Fruit fly (Drosophila melanogaster) whole organism, embryonic: ENCODE measurements around the gene wda.
A peak's percentile ranks its signal among the peaks of the same experiment; 100 is the strongest.

Experiments used
- Abd-B ChIP-seq: fragments of 200-800 bp; sonication (Bioruptor generic); optimal IDR thresholded peaks from 2 replicates; lab custom pipeline; 2018; ENCODE audit warnings: missing biosample characterization, mild to moderate bottlenecking, missing genetic modification characterization, moderate library complexity
- Adf1 ChIP-seq: fragments of 200-800 bp; sonication (Bioruptor generic); IDR thresholded peaks from 2 replicates; pipeline ENCODE4 v1.3.6; 2022; ENCODE audit warnings: missing biosample characterization, missing genetic modification characterization
- Atf6 ChIP-seq: fragments of 200-800 bp; sonication (Bioruptor generic); IDR thresholded peaks from 2 replicates; pipeline ENCODE4 v1.3.6; 2022; ENCODE audit warnings: missing biosample characterization, missing genetic modification characterization
- BEAF-32 ChIP-seq: fragments of 200-800 bp; sonication (Bioruptor generic); optimal IDR thresholded peaks from 3 replicates; lab custom pipeline; 2017; ENCODE audit warnings: missing biosample characterization, missing genetic modification characterization, mild to moderate bottlenecking, moderate library complexity, missing genetic modification reagents
- CG1024 ChIP-seq: fragments of 200-800 bp; sonication (Bioruptor generic); IDR thresholded peaks from 2 replicates; pipeline ENCODE4 v1.3.6; 2022; ENCODE audit warnings: missing biosample characterization, missing genetic modification characterization
- CG10979 ChIP-seq: fragments of 200-800 bp; sonication (Bioruptor generic); optimal IDR thresholded peaks from 2 replicates; lab custom pipeline; 2018; ENCODE audit warnings: missing biosample characterization, mild to moderate bottlenecking, missing genetic modification characterization, moderate library complexity
- CG12219 ChIP-seq: fragments of 200-800 bp; sonication (Bioruptor generic); optimal IDR thresholded peaks from 3 replicates; lab custom pipeline; 2018; ENCODE audit warnings: missing biosample characterization, mild to moderate bottlenecking, missing genetic modification characterization
- CG13123 ChIP-seq: fragments of 200-800 bp; sonication (Bioruptor generic); optimal IDR thresholded peaks from 2 replicates; lab custom pipeline; 2016; ENCODE audit warnings: missing biosample characterization, missing genetic modification characterization
- CG13624 ChIP-seq: fragments of 200-800 bp; sonication (Bioruptor generic); optimal IDR thresholded peaks from 2 replicates; lab custom pipeline; 2016; ENCODE audit warnings: missing biosample characterization, missing genetic modification characterization
- CG13894 ChIP-seq: fragments of 200-800 bp; sonication (Bioruptor generic); optimal IDR thresholded peaks from 3 replicates; lab custom pipeline; 2018; ENCODE audit warnings: missing biosample characterization, mild to moderate bottlenecking, missing genetic modification characterization, moderate library complexity
- CG15601 ChIP-seq: fragments of 200-800 bp; sonication (Bioruptor generic); optimal IDR thresholded peaks from 3 replicates; lab custom pipeline; 2019; ENCODE audit warnings: missing biosample characterization, mild to moderate bottlenecking, missing genetic modification characterization, moderate library complexity
- CG3163 ChIP-seq: fragments of 200-800 bp; sonication (Bioruptor generic); optimal IDR thresholded peaks from 3 replicates; lab custom pipeline; 2016; ENCODE audit warnings: missing biosample characterization, missing genetic modification characterization
- CG4328 ChIP-seq: fragments of 200-800 bp; sonication (Bioruptor generic); optimal IDR thresholded peaks from 3 replicates; lab custom pipeline; 2017; ENCODE audit warnings: missing biosample characterization, missing genetic modification reagents, missing genetic modification characterization
- CG6813 ChIP-seq: fragments of 200-800 bp; sonication (Bioruptor generic); optimal IDR thresholded peaks from 2 replicates; lab custom pipeline; 2017; ENCODE audit warnings: missing biosample characterization, missing genetic modification characterization, mild to moderate bottlenecking, moderate library complexity, missing genetic modification reagents
- CG7372 ChIP-seq: fragments of 200-800 bp; sonication (Bioruptor generic); IDR thresholded peaks from 2 replicates; pipeline ENCODE4 v1.3.6; 2022; ENCODE audit warnings: missing biosample characterization, missing genetic modification characterization
- Deaf1 ChIP-seq: fragments of 200-800 bp; optimal IDR thresholded peaks from 3 replicates; lab custom pipeline; 2019; ENCODE audit warnings: missing biosample characterization, mild to moderate bottlenecking, missing genetic modification characterization, moderate library complexity
- Doc3 ChIP-seq: fragments of 200-800 bp; sonication (Bioruptor generic); IDR thresholded peaks from 3 replicates; pipeline ENCODE4 v1.3.6; 2022; ENCODE audit warnings: missing biosample characterization, missing genetic modification characterization; ENCODE audit not compliant: partially characterized antibody
- Dref ChIP-seq: fragments of 200-800 bp; sonication (Bioruptor generic); IDR thresholded peaks from 2 replicates; pipeline ENCODE4 v1.3.6; 2022; ENCODE audit warnings: missing biosample characterization, missing genetic modification characterization
- ERR ChIP-seq: fragments of 200-800 bp; sonication (Bioruptor generic); optimal IDR thresholded peaks from 2 replicates; lab custom pipeline; 2016; ENCODE audit warnings: missing biosample characterization, missing genetic modification characterization
- H2.0 ChIP-seq: fragments of 200-800 bp; sonication (Bioruptor generic); IDR thresholded peaks from 2 replicates; pipeline ENCODE4 v1.3.6; 2022; ENCODE audit warnings: missing biosample characterization, missing genetic modification characterization
- NK7.1 ChIP-seq: fragments of 200-800 bp; sonication (Bioruptor generic); optimal IDR thresholded peaks from 3 replicates; lab custom pipeline; 2016; ENCODE audit warnings: missing biosample characterization, missing genetic modification characterization
- Nf-YB ChIP-seq: fragments of 200-800 bp; sonication (Bioruptor generic); optimal IDR thresholded peaks from 3 replicates; lab custom pipeline; 2019; ENCODE audit warnings: missing biosample characterization, mild to moderate bottlenecking, missing genetic modification characterization, moderate library complexity
- Nf-YC ChIP-seq: fragments of 200-800 bp; optimal IDR thresholded peaks from 3 replicates; lab custom pipeline; 2019; ENCODE audit warnings: missing biosample characterization, mild to moderate bottlenecking, missing genetic modification characterization, moderate library complexity
- Tbp ChIP-seq: fragments of >200 bp; optimal IDR thresholded peaks from 2 replicates; lab custom pipeline; 2018; ENCODE audit warnings: missing biosample characterization, missing genetic modification characterization
- chif ChIP-seq, 2 experiments: fragments of 200-800 bp; sonication (Bioruptor generic); optimal IDR thresholded peaks; 3 replicates each; lab custom pipeline; 2016; ENCODE audit warnings: missing biosample characterization in 2 of 2, missing genetic modification characterization in 2 of 2
- chinmo ChIP-seq: fragments of 200-800 bp; sonication (Bioruptor generic); IDR thresholded peaks from 4 replicates; pipeline ENCODE4 v1.3.6; 2022; ENCODE audit warnings: missing biosample characterization, missing genetic modification characterization; ENCODE audit not compliant: partially characterized antibody
- crol ChIP-seq: fragments of 200-800 bp; sonication (Bioruptor generic); IDR thresholded peaks from 2 replicates; pipeline ENCODE4 v1.3.6; 2022; ENCODE audit warnings: missing biosample characterization, missing genetic modification characterization
- crp ChIP-seq, 2 experiments: fragments of 200-800 bp; sonication (Bioruptor generic); optimal IDR thresholded peaks; 2 replicates in 1 of 2; 3 replicates in 1 of 2; lab custom pipeline; 2017; ENCODE audit warnings: missing biosample characterization in 2 of 2, missing genetic modification characterization in 2 of 2, mild to moderate bottlenecking in 1 of 2, moderate library complexity in 1 of 2
- esg ChIP-seq: fragments of 200-800 bp; sonication (Bioruptor generic); conservative IDR thresholded peaks from 2 replicates; pipeline ENCODE4 v1.3.6; 2022; ENCODE audit warnings: missing biosample characterization, missing genetic modification characterization
- exex ChIP-seq: fragments of 200-800 bp; sonication (Bioruptor generic); optimal IDR thresholded peaks from 4 replicates; lab custom pipeline; 2018; ENCODE audit warnings: missing biosample characterization, mild to moderate bottlenecking, missing genetic modification characterization, moderate library complexity
- ftz-f1 ChIP-seq: fragments of 200-800 bp; sonication (Bioruptor generic); optimal IDR thresholded peaks from 2 replicates; lab custom pipeline; 2016; ENCODE audit warnings: missing biosample characterization, missing genetic modification characterization
- gro ChIP-seq: fragments of 200-800 bp; sonication (Bioruptor generic); optimal IDR thresholded peaks from 2 replicates; lab custom pipeline; 2016; ENCODE audit warnings: missing biosample characterization, missing genetic modification characterization
- hbn ChIP-seq: fragments of 200-800 bp; sonication (Bioruptor generic); IDR thresholded peaks from 2 replicates; pipeline ENCODE4 v1.3.6; 2022; ENCODE audit warnings: missing biosample characterization, missing genetic modification characterization; ENCODE audit not compliant: partially characterized antibody
- hkb ChIP-seq, 2 experiments: fragments of 200-800 bp in 1 of 2; fragments of >200 bp in 1 of 2; sonication (Bioruptor generic) in 1 of 2; IDR thresholded peaks in 1 of 2; optimal IDR thresholded peaks in 1 of 2; 2 replicates each; pipeline versions ENCODE4 v1.3.6 to Lab custom; 2017 to 2022; ENCODE audit warnings: missing biosample characterization in 1 of 2, missing genetic modification characterization in 1 of 2
- insv ChIP-seq, 2 experiments: fragments of 200-800 bp; sonication (Bioruptor generic); optimal IDR thresholded peaks; 3 replicates each; lab custom pipeline; 2016 to 2018; ENCODE audit warnings: missing biosample characterization in 2 of 2, missing genetic modification characterization in 2 of 2
- kah ChIP-seq: fragments of 200-800 bp; sonication (Bioruptor generic); optimal IDR thresholded peaks from 2 replicates; lab custom pipeline; 2018; ENCODE audit warnings: missing biosample characterization, mild to moderate bottlenecking, missing genetic modification characterization
- kni ChIP-seq: fragments of 200-800 bp; sonication (Bioruptor generic); optimal IDR thresholded peaks from 3 replicates; lab custom pipeline; 2017; ENCODE audit warnings: mild to moderate bottlenecking, missing biosample characterization, missing genetic modification reagents, missing genetic modification characterization
- oc ChIP-seq: fragments of 200-800 bp; sonication (Bioruptor generic); optimal IDR thresholded peaks from 2 replicates; lab custom pipeline; 2018; ENCODE audit warnings: missing biosample characterization, mild to moderate bottlenecking, missing genetic modification characterization, moderate library complexity
- onecut ChIP-seq: fragments of 200-800 bp; sonication (Bioruptor generic); IDR thresholded peaks from 2 replicates; pipeline ENCODE4 v1.3.6; 2022; ENCODE audit warnings: missing biosample characterization, missing genetic modification characterization
- p53 ChIP-seq: fragments of 200-800 bp; sonication (Bioruptor generic); optimal IDR thresholded peaks from 2 replicates; lab custom pipeline; 2016; ENCODE audit warnings: missing biosample characterization, missing genetic modification characterization
- psq ChIP-seq: fragments of 200-800 bp; sonication (Bioruptor generic); optimal IDR thresholded peaks from 2 replicates; lab custom pipeline; 2017; ENCODE audit warnings: missing biosample characterization, missing genetic modification characterization
- ranshi ChIP-seq: fragments of 200-800 bp; sonication (Bioruptor generic); IDR thresholded peaks from 2 replicates; pipeline ENCODE4 v1.3.6; 2022; ENCODE audit warnings: missing biosample characterization, missing genetic modification characterization
- slbo ChIP-seq: fragments of 200-800 bp; sonication (Bioruptor generic); IDR thresholded peaks from 2 replicates; pipeline ENCODE4 v1.3.6; 2022; ENCODE audit warnings: missing biosample characterization, missing genetic modification characterization
- sug ChIP-seq: fragments of 200-800 bp; optimal IDR thresholded peaks from 2 replicates; lab custom pipeline; 2019; ENCODE audit warnings: missing biosample characterization, mild to moderate bottlenecking, missing genetic modification characterization, moderate library complexity
- tap ChIP-seq: fragments of 200-800 bp; optimal IDR thresholded peaks from 3 replicates; lab custom pipeline; 2019; ENCODE audit warnings: missing biosample characterization, mild to moderate bottlenecking, missing genetic modification characterization, moderate library complexity
- trem ChIP-seq: fragments of 200-800 bp; optimal IDR thresholded peaks from 3 replicates; lab custom pipeline; 2019; ENCODE audit warnings: missing biosample characterization, mild to moderate bottlenecking, missing genetic modification characterization, moderate library complexity
- trh ChIP-seq: fragments of 200-800 bp; sonication (Bioruptor generic); optimal IDR thresholded peaks from 2 replicates; lab custom pipeline; 2016; ENCODE audit warnings: missing biosample characterization, missing genetic modification characterization
- unc-4 ChIP-seq: fragments of 200-800 bp; sonication (Bioruptor generic); IDR thresholded peaks from 2 replicates; pipeline ENCODE4 v1.3.6; 2022; ENCODE audit warnings: missing biosample characterization, missing genetic modification characterization; ENCODE audit not compliant: partially characterized antibody
- vnd ChIP-seq: fragments of 200-800 bp; sonication (Bioruptor generic); IDR thresholded peaks from 3 replicates; pipeline ENCODE4 v1.3.6; 2022; ENCODE audit warnings: missing biosample characterization, missing genetic modification characterization; ENCODE audit not compliant: partially characterized antibody

Gene wda

DNA sequence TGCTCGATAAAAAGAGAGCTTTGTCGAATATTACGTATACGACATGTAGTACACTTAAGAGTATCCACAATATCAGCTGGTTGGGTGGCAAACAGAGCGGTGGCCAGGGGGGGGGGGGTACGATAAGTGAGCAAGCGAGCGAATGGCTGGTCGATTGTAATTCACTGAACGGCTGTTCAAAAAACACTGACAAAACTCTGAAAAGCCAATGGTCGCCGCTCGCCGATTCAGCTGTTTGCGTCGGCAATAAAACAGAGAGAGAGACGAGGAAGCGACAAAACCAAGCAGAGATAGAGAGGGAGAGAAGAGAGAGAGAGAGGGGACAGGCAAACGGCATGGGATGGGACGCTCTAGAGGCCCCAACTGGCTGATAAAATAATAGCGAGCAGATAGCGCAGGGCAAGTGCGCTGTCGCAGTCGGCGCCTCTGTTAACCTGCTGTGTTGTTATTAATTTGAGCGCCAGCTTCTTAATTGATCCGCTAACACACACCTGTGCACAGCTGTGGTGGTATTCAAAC is 31.3 kb downstream of the wda start, which contains the start of gene cnc (continued):
- TF ChIP-seq slbo (GFP tag; lab: Robert Waterston, UW) (peak; percentile 27; the same call in 1 of the 2 replicates), BEAF-32 (GFP tag; lab: Kevin White, UChicago) (no peak), crol (GFP tag; lab: Robert Waterston, UW) (peak; percentile 98), Nf-YB (peak; percentile 65), CG13894 (peak; percentile 57), oc (tag; lab: Kevin White, UChicago) (peak; percentile 25), Tbp (no peak), trh (GFP tag; lab: Kevin White, UChicago) (no peak), p53 (GFP tag; lab: Kevin White, UChicago) (no peak), kni (GFP tag; lab: Kevin White, UChicago) (peak; percentile 38), Deaf1 (peak; percentile 76), chinmo (GFP tag; lab: Robert Waterston, UW) (peak; percentile 97), NK7.1 (GFP tag; lab: Kevin White, UChicago) (no peak), exex (peak; percentile 96), gro (GFP tag; lab: Kevin White, UChicago) (peak; percentile 47), esg (GFP tag; lab: Robert Waterston, UW) (no peak), ftz-f1 (GFP tag; lab: Kevin White, UChicago) (peak; percentile 40), hbn (peak; percentile 19; the same call in 1 of the 2 replicates), CG12219 (GFP tag; lab: Kevin White, UChicago) (peak; percentile 26), kah (GFP tag; lab: Kevin White, UChicago) (peak; percentile 36), psq (no peak), Nf-YC (tag; lab: Kevin White, UChicago) (peak; percentile 77), CG4328 (GFP tag; lab: Kevin White, UChicago) (peak; percentile 4), ranshi (peak; percentile 23; the same call in 1 of the 2 replicates), CG13123 (GFP tag; lab: Kevin White, UChicago) (no peak), CG10979 (tag; lab: Kevin White, UChicago) (peak; percentile 27), H2.0 (GFP tag; lab: Robert Waterston, UW) (no peak), chif (GFP tag; optimal IDR thresholded peaks at IDR 0.05; lab: Kevin White, UChicago) (no peak), hkb (optimal IDR thresholded peaks at IDR 0.05; lab: Kevin White, UChicago) (no peak), hkb (GFP tag; IDR thresholded peaks at IDR 0.05; lab: Robert Waterston, UW) (peak; percentile 65), onecut (GFP tag; lab: Robert Waterston, UW) (0 out of 2 replicates have a peak, but pooled peaks have one; percentile 10), crp (GFP tag; optimal IDR thresholded peaks at IDR 0.05; lab: Kevin White, UChicago) (peak in 1 of 2 experiments; percentile 80), CG13624 (peak; percentile 23), insv (GFP tag; optimal IDR thresholded peaks at IDR 0.05; lab: Kevin White, UChicago) (no peak), CG7372 (GFP tag; lab: Robert Waterston, UW) (peak; percentile 84), Adf1 (GFP tag; lab: Robert Waterston, UW) (peak; percentile 97), unc-4 (GFP tag; lab: Robert Waterston, UW) (peak; percentile 42), sug (tag; lab: Kevin White, UChicago) (peak; percentile 72), Atf6 (GFP tag; lab: Robert Waterston, UW) (peak; percentile 63), vnd (GFP tag; lab: Robert Waterston, UW) (no peak), ERR (GFP tag; lab: Kevin White, UChicago) (peak; percentile 55), Dref (no peak), CG3163 (GFP tag; lab: Kevin White, UChicago) (peak; percentile 97), CG1024 (GFP tag; lab: Robert Waterston, UW) (0 out of 2 replicates have a peak, but pooled peaks have one; percentile 34), tap (tag; lab: Kevin White, UChicago) (no peak), trem (peak; percentile 4), CG15601 (tag; lab: Kevin White, UChicago) (peak; percentile 0), CG6813 (GFP tag; lab: Kevin White, UChicago) (peak; percentile 4), Doc3 (GFP tag; lab: Robert Waterston, UW) (peak; percentile 44; the same call in 1 of the 3 replicates), Abd-B (no peak)
